In the genomic region with DNA sequence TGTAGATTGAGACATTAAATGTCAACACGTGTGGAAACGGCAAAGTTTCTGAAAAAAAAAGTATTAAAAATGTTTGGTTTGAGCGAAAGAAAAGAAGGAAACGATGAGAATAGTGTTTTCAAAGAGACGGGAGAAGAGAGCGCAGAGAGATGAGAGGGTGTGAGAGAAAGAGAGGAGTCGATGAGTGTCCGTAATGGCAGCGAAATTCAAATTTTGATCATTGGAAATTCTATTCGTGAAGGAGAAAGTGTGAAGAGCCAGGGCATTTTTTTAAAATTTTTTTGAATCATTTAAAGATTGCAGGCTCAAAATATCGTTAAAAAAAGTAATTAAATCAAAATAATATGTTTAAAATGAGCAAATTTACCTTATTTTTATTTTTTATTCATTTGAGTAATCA, we compare ENCODE assay signal across 1 worm cellular context.
A peak's percentile ranks its signal among the peaks of the same experiment; 100 is the strongest.
TF ChIP-seq lines count a peak whose summit lies in the region.

A gene (minus strand): TSS at position 54 of the 400 bp plus-strand sequence.

TF ChIP-seq in whole organism, L1 larva, 84 proteins besides CTCF, POLR2A, EP300 and RAD21 (continued from another document):
- TF ChIP-seq egl-13 (tag; optimal IDR thresholded peaks at IDR 0.05; lab: Kevin White, UChicago) (peak; percentile 6), tbx-2 (tag; optimal IDR thresholded peaks at IDR 0.05; lab: Kevin White, UChicago) (peak; percentile 8), lin-39 (tag; optimal IDR thresholded peaks at IDR 0.05; lab: Kevin White, UChicago) (no peak), nhr-84 (tag; optimal IDR thresholded peaks at IDR 0.05; lab: Kevin White, UChicago) (no peak), zag-1 (tag; optimal IDR thresholded peaks at IDR 0.05; lab: Kevin White, UChicago) (no peak), swsn-7 (tag; optimal IDR thresholded peaks at IDR 0.05; lab: Kevin White, UChicago) (no peak), efl-1 (optimal IDR thresholded peaks at IDR 0.05; lab: Kevin White, UChicago) (peak in 1 of 2 experiments; percentile 76), efl-1 (GFP tag; optimal IDR thresholded peaks at IDR 0.05 in 1 of 2; lab: Kevin White, UChicago) (peak; percentile 77 to 97), nhr-47 (tag; optimal IDR thresholded peaks at IDR 0.05; lab: Kevin White, UChicago) (peak; percentile 47), snu-23 (GFP tag; optimal IDR thresholded peaks at IDR 0.05; lab: Kevin White, UChicago) (peak; percentile 50), Y116A8C.19 (tag; optimal IDR thresholded peaks at IDR 0.05; lab: Kevin White, UChicago; ENCODE audit: borderline replicate concordance) (no peak), ceh-82 (tag; optimal IDR thresholded peaks at IDR 0.05; lab: Kevin White, UChicago) (peak in 1 of 3 experiments; percentile 38), aha-1 (tag; optimal IDR thresholded peaks at IDR 0.05; lab: Kevin White, UChicago) (no peak), aly-2 (tag; optimal IDR thresholded peaks at IDR 0.05; lab: Kevin White, UChicago) (no peak), grh-1 (GFP tag; IDR thresholded peaks at IDR 0.05; lab: Robert Waterston, UW) (no peak), skn-1 (tag; optimal IDR thresholded peaks at IDR 0.05; lab: Kevin White, UChicago) (peak; percentile 54), C16A3.4 (tag; optimal IDR thresholded peaks at IDR 0.05; lab: Kevin White, UChicago) (no peak), nhr-20 (tag; optimal IDR thresholded peaks at IDR 0.05; lab: Kevin White, UChicago) (peak; percentile 14), nhr-71 (tag; optimal IDR thresholded peaks at IDR 0.05; lab: Kevin White, UChicago) (peak; percentile 36), egl-27 (tag; optimal IDR thresholded peaks at IDR 0.05; lab: Kevin White, UChicago) (no peak), ama-1 (optimal IDR thresholded peaks at IDR 0.05; lab: Kevin White, UChicago) (no peak), ceh-90 (tag; optimal IDR thresholded peaks at IDR 0.05; lab: Kevin White, UChicago) (no peak), fkh-4 (tag; optimal IDR thresholded peaks at IDR 0.05; lab: Kevin White, UChicago; ENCODE audit: borderline replicate concordance) (no peak), mef-2 (tag; optimal IDR thresholded peaks at IDR 0.05; lab: Kevin White, UChicago) (no peak), jun-1 (tag; optimal IDR thresholded peaks at IDR 0.05; lab: Kevin White, UChicago) (no peak), isw-1 (GFP tag; IDR thresholded peaks at IDR 0.05; lab: Robert Waterston, UW) (no peak), ceh-63 (GFP tag; optimal IDR thresholded peaks at IDR 0.05; lab: Kevin White, UChicago) (no peak), nhr-12 (tag; optimal IDR thresholded peaks at IDR 0.05; lab: Kevin White, UChicago) (no peak), efl-3 (GFP tag; optimal IDR thresholded peaks at IDR 0.05; lab: Kevin White, UChicago) (no peak), dsc-1 (tag; optimal IDR thresholded peaks at IDR 0.05; lab: Kevin White, UChicago) (no peak), tlp-1 (tag; optimal IDR thresholded peaks at IDR 0.05; lab: Kevin White, UChicago) (no peak), C34B4.2 (tag; optimal IDR thresholded peaks at IDR 0.05; lab: Kevin White, UChicago) (no peak), lin-13 (GFP tag; optimal IDR thresholded peaks at IDR 0.05; lab: Kevin White, UChicago) (no peak), nhr-85 (tag; lab: Kevin White, UChicago) (no peak), mdl-1 (tag; optimal IDR thresholded peaks at IDR 0.05; lab: Kevin White, UChicago) (no peak), fkh-10 (GFP tag; optimal IDR thresholded peaks at IDR 0.05; lab: Kevin White, UChicago) (no peak), F16B12.6 (tag; optimal IDR thresholded peaks at IDR 0.05; lab: Kevin White, UChicago) (no peak), irx-1 (tag; optimal IDR thresholded peaks at IDR 0.05; lab: Kevin White, UChicago) (no peak), C04F5.9 (tag; optimal IDR thresholded peaks at IDR 0.05; lab: Kevin White, UChicago) (no peak), sup-37 (GFP tag; optimal IDR thresholded peaks at IDR 0.05; lab: Kevin White, UChicago) (no peak), elt-2 (tag; optimal IDR thresholded peaks at IDR 0.05; lab: Kevin White, UChicago) (no peak), mab-9 (GFP tag; IDR thresholded peaks at IDR 0.05; lab: Robert Waterston, UW) (no peak), hlh-17 (GFP tag; optimal IDR thresholded peaks at IDR 0.05; lab: Kevin White, UChicago; ENCODE audit: borderline replicate concordance) (no peak), nhr-76 (tag; optimal IDR thresholded peaks at IDR 0.05; lab: Kevin White, UChicago) (no peak), unc-130 (tag; optimal IDR thresholded peaks at IDR 0.05; lab: Kevin White, UChicago) (no peak), lin-14 (GFP tag; optimal IDR thresholded peaks at IDR 0.05; lab: Kevin White, UChicago) (no peak), lin-15B (tag; optimal IDR thresholded peaks at IDR 0.05; lab: Kevin White, UChicago) (no peak), dpl-1 (GFP tag; optimal IDR thresholded peaks at IDR 0.05; lab: Kevin White, UChicago) (peak; percentile 67 to 77 (median 72)), mep-1 (tag; optimal IDR thresholded peaks at IDR 0.05; lab: Kevin White, UChicago) (no peak), snpc-4 (tag; optimal IDR thresholded peaks at IDR 0.05; lab: Kevin White, UChicago) (no peak), hpl-2 (GFP tag; optimal IDR thresholded peaks at IDR 0.05; lab: Kevin White, UChicago) (no peak), rnt-1 (tag; optimal IDR thresholded peaks at IDR 0.05; lab: Kevin White, UChicago) (peak; percentile 21), fos-1 (tag; optimal IDR thresholded peaks at IDR 0.05; lab: Kevin White, UChicago) (no peak), ztf-11 (tag; optimal IDR thresholded peaks at IDR 0.05; lab: Kevin White, UChicago) (no peak), vab-15 (tag; optimal IDR thresholded peaks at IDR 0.05; lab: Kevin White, UChicago) (no peak), nhr-77 (tag; optimal IDR thresholded peaks at IDR 0.05; lab: Kevin White, UChicago) (no peak), ztf-4 (tag; optimal IDR thresholded peaks at IDR 0.05; lab: Kevin White, UChicago) (no peak), blmp-1 (tag; optimal IDR thresholded peaks at IDR 0.05; lab: Kevin White, UChicago) (no peak), unc-62 (GFP tag; optimal IDR thresholded peaks at IDR 0.05; lab: Kevin White, UChicago) (no peak), ets-5 (GFP tag; IDR thresholded peaks at IDR 0.05; lab: Robert Waterston, UW) (no peak), sox-4 (tag; optimal IDR thresholded peaks at IDR 0.05; lab: Kevin White, UChicago) (no peak), hlh-4 (tag; optimal IDR thresholded peaks at IDR 0.05; lab: Kevin White, UChicago) (no peak), nhr-90 (tag; optimal IDR thresholded peaks at IDR 0.05; lab: Kevin White, UChicago; ENCODE audit: poor library complexity) (no peak), lin-35 (GFP tag; optimal IDR thresholded peaks at IDR 0.05; lab: Kevin White, UChicago) (peak; percentile 49 to 88), elt-3 (tag; optimal IDR thresholded peaks at IDR 0.05; lab: Kevin White, UChicago) (no peak)
